Fruit fly (Drosophila melanogaster) whole organism, embryonic: ENCODE results near the gene CG11309.

ENCODE experiments used
- ATbp ChIP-seq: fragments of 200-800 bp; sonication (Bioruptor generic); optimal IDR thresholded peaks from 2 replicates; lab custom pipeline; 2017; ENCODE audit warnings: missing biosample characterization, mild to moderate bottlenecking, missing genetic modification characterization, missing genetic modification reagents
- Atf3 ChIP-seq: fragments of 200-800 bp; sonication (Bioruptor generic); optimal IDR thresholded peaks from 3 replicates; lab custom pipeline; 2016; ENCODE audit warnings: missing biosample characterization, missing genetic modification characterization
- Awh ChIP-seq: fragments of 200-800 bp; sonication (Bioruptor generic); IDR thresholded peaks from 2 replicates; pipeline ENCODE4, ENCODE4 v1.3.6; 2022; ENCODE audit warnings: missing biosample characterization, missing genetic modification characterization
- CG10209 ChIP-seq: fragments of 200-800 bp; sonication (Bioruptor generic); optimal IDR thresholded peaks from 3 replicates; lab custom pipeline; 2017; ENCODE audit warnings: missing biosample characterization, mild to moderate bottlenecking, missing genetic modification characterization, missing genetic modification reagents
- CG1024 ChIP-seq: fragments of 200-800 bp; sonication (Bioruptor generic); IDR thresholded peaks from 2 replicates; pipeline ENCODE4 v1.3.6; 2022; ENCODE audit warnings: missing biosample characterization, missing genetic modification characterization
- CG10267 ChIP-seq: fragments of 200-800 bp; sonication (Bioruptor generic); optimal IDR thresholded peaks from 2 replicates; lab custom pipeline; 2018; ENCODE audit warnings: missing biosample characterization, mild to moderate bottlenecking, missing genetic modification characterization, moderate library complexity
- CG10321 ChIP-seq: fragments of 200-800 bp; sonication (Bioruptor generic); IDR thresholded peaks from 2 replicates; pipeline ENCODE4 v1.3.6; 2022; ENCODE audit warnings: missing biosample characterization, missing genetic modification characterization
- CG12659 ChIP-seq: fragments of 200-800 bp; sonication (Bioruptor generic); optimal IDR thresholded peaks from 3 replicates; lab custom pipeline; 2017; ENCODE audit warnings: mild to moderate bottlenecking, missing biosample characterization, missing genetic modification reagents, missing genetic modification characterization
- CG14050 ChIP-seq: fragments of 200-800 bp; sonication (Bioruptor generic); IDR thresholded peaks from 3 replicates; pipeline ENCODE4 v1.3.6; 2022; ENCODE audit warnings: missing biosample characterization, missing genetic modification characterization
- CG15696 ChIP-seq: fragments of 200-800 bp; sonication (Bioruptor generic); optimal IDR thresholded peaks from 2 replicates; lab custom pipeline; 2019; ENCODE audit warnings: missing biosample characterization, mild to moderate bottlenecking, missing genetic modification characterization, moderate library complexity
- CG1603 ChIP-seq: fragments of 200-800 bp; sonication (Bioruptor generic); optimal IDR thresholded peaks from 2 replicates; lab custom pipeline; 2019; ENCODE audit warnings: missing biosample characterization, mild to moderate bottlenecking, missing genetic modification characterization, moderate library complexity
- CG17361 ChIP-seq: fragments of 200-800 bp; sonication (Bioruptor generic); IDR thresholded peaks from 3 replicates; pipeline ENCODE4 v1.3.6; 2022; ENCODE audit warnings: missing biosample characterization, missing genetic modification characterization
- CG18476 ChIP-seq: fragments of 200-800 bp; sonication (Bioruptor generic); optimal IDR thresholded peaks from 2 replicates; lab custom pipeline; 2016; ENCODE audit warnings: missing biosample characterization, mild to moderate bottlenecking, missing genetic modification characterization
- CG33557 ChIP-seq: fragments of 200-800 bp; sonication (Bioruptor generic); optimal IDR thresholded peaks from 2 replicates; lab custom pipeline; 2019; ENCODE audit warnings: missing biosample characterization, mild to moderate bottlenecking, missing genetic modification characterization, moderate library complexity
- CG3847 ChIP-seq: fragments of 200-800 bp; sonication (Bioruptor generic); IDR thresholded peaks from 2 replicates; pipeline ENCODE4 v1.3.6; 2022; ENCODE audit warnings: missing biosample characterization, missing genetic modification characterization
- CG4730 ChIP-seq: fragments of 200-800 bp; sonication (Bioruptor generic); IDR thresholded peaks from 2 replicates; pipeline ENCODE4 v1.3.6; 2022; ENCODE audit warnings: missing biosample characterization, missing genetic modification characterization
- CG4854 ChIP-seq: fragments of 200-800 bp; sonication (Bioruptor generic); optimal IDR thresholded peaks from 2 replicates; lab custom pipeline; 2016; ENCODE audit warnings: missing biosample characterization, missing genetic modification characterization, inconsistent platforms
- CG6254 ChIP-seq: fragments of 200-800 bp; sonication (Bioruptor generic); optimal IDR thresholded peaks from 3 replicates; lab custom pipeline; 2017; ENCODE audit warnings: mild to moderate bottlenecking, missing biosample characterization, missing genetic modification reagents, missing genetic modification characterization
- CG6654 ChIP-seq: fragments of 200-800 bp; sonication (Bioruptor generic); optimal IDR thresholded peaks from 2 replicates; lab custom pipeline; 2017; ENCODE audit warnings: missing biosample characterization, mild to moderate bottlenecking, missing genetic modification characterization
- CG7556 ChIP-seq: fragments of 200-800 bp; sonication (Bioruptor generic); optimal IDR thresholded peaks from 2 replicates; lab custom pipeline; 2017; ENCODE audit warnings: missing biosample characterization, mild to moderate bottlenecking, missing genetic modification characterization
- CG7839 ChIP-seq: fragments of 200-800 bp; sonication (Bioruptor generic); optimal IDR thresholded peaks from 3 replicates; lab custom pipeline; 2018; ENCODE audit warnings: missing biosample characterization, mild to moderate bottlenecking, missing genetic modification characterization, moderate library complexity
- CG8281 ChIP-seq: fragments of 200-800 bp; sonication (Bioruptor generic); optimal IDR thresholded peaks from 2 replicates; lab custom pipeline; 2018; ENCODE audit warnings: missing biosample characterization, mild to moderate bottlenecking, missing genetic modification characterization, moderate library complexity
- CG9215 ChIP-seq: fragments of 200-800 bp; sonication (Bioruptor generic); IDR thresholded peaks from 2 replicates; pipeline ENCODE4 v1.3.6; 2022; ENCODE audit warnings: missing biosample characterization, missing genetic modification characterization
- D ChIP-seq, 2 experiments: fragments of 200-800 bp in 1 of 2; fragments of >200 bp in 1 of 2; sonication (Bioruptor generic) in 1 of 2; optimal IDR thresholded peaks; 2 replicates in 1 of 2; 3 replicates in 1 of 2; lab custom pipeline; 2017; ENCODE audit warnings: mild to moderate bottlenecking in 1 of 2, missing biosample characterization in 1 of 2, missing genetic modification characterization in 1 of 2, missing genetic modification reagents in 1 of 2
- Dll ChIP-seq: fragments of 200-800 bp; sonication (Bioruptor generic); IDR thresholded peaks from 4 replicates; pipeline ENCODE4 v1.3.6; 2022; ENCODE audit warnings: missing biosample characterization, missing genetic modification characterization; ENCODE audit not compliant: partially characterized antibody
- Fer1 ChIP-seq: fragments of 200-800 bp; sonication (Bioruptor generic); optimal IDR thresholded peaks from 2 replicates; lab custom pipeline; 2017; ENCODE audit warnings: missing biosample characterization, mild to moderate bottlenecking, missing genetic modification characterization
- Fer2 ChIP-seq: fragments of 200-800 bp; sonication (Bioruptor generic); optimal IDR thresholded peaks from 2 replicates; lab custom pipeline; 2018; ENCODE audit warnings: missing biosample characterization, mild to moderate bottlenecking, missing genetic modification characterization, moderate library complexity
- Hmr ChIP-seq: fragments of 200-800 bp; sonication (Bioruptor generic); optimal IDR thresholded peaks from 3 replicates; lab custom pipeline; 2017; ENCODE audit warnings: mild to moderate bottlenecking, missing biosample characterization, missing genetic modification reagents, missing genetic modification characterization
- Hr78 ChIP-seq, 2 experiments: fragments of 200-800 bp in 1 of 2; fragments of >200 bp in 1 of 2; sonication (Bioruptor generic) in 1 of 2; optimal IDR thresholded peaks; 2 replicates each; lab custom pipeline; 2017 to 2019; ENCODE audit warnings: missing biosample characterization in 2 of 2, missing genetic modification characterization in 2 of 2, mild to moderate bottlenecking in 1 of 2, moderate library complexity in 1 of 2
- Mad ChIP-seq: fragments of 200-800 bp; sonication (Bioruptor generic); optimal IDR thresholded peaks from 2 replicates; lab custom pipeline; 2016; ENCODE audit warnings: missing biosample characterization, missing genetic modification characterization
- Mes4 ChIP-seq: fragments of 200-800 bp; sonication (Bioruptor generic); optimal IDR thresholded peaks from 2 replicates; lab custom pipeline; 2016; ENCODE audit warnings: missing biosample characterization, missing genetic modification characterization
- NFAT ChIP-seq: fragments of 200-800 bp; sonication (Bioruptor generic); IDR thresholded peaks from 2 replicates; pipeline ENCODE4 v1.3.6; 2022; ENCODE audit warnings: missing biosample characterization, missing genetic modification characterization
- NK7.1 ChIP-seq: fragments of 200-800 bp; sonication (Bioruptor generic); optimal IDR thresholded peaks from 3 replicates; lab custom pipeline; 2016; ENCODE audit warnings: missing biosample characterization, missing genetic modification characterization
- Vsx1 ChIP-seq: fragments of 200-800 bp; sonication (Bioruptor generic); optimal IDR thresholded peaks from 2 replicates; lab custom pipeline; 2017; ENCODE audit warnings: missing biosample characterization, mild to moderate bottlenecking, missing genetic modification characterization, missing genetic modification reagents
- chif ChIP-seq, 2 experiments: fragments of 200-800 bp; sonication (Bioruptor generic); optimal IDR thresholded peaks; 3 replicates each; lab custom pipeline; 2016; ENCODE audit warnings: missing biosample characterization in 2 of 2, missing genetic modification characterization in 2 of 2
- dm ChIP-seq: fragments of 200-800 bp; sonication (Bioruptor generic); optimal IDR thresholded peaks from 3 replicates; lab custom pipeline; 2016; ENCODE audit warnings: missing biosample characterization, missing genetic modification characterization
- jumu ChIP-seq: fragments of 200-800 bp; sonication (Bioruptor generic); optimal IDR thresholded peaks from 3 replicates; lab custom pipeline; 2016; ENCODE audit warnings: missing biosample characterization, missing genetic modification characterization
- klu ChIP-seq: fragments of 200-800 bp; sonication (Bioruptor generic); IDR thresholded peaks from 2 replicates; pipeline ENCODE4 v1.3.6; 2022; ENCODE audit warnings: missing biosample characterization, missing genetic modification characterization
- nau ChIP-seq: fragments of 200-800 bp; sonication (Bioruptor generic); optimal IDR thresholded peaks from 3 replicates; lab custom pipeline; 2017; ENCODE audit warnings: missing biosample characterization, mild to moderate bottlenecking, missing genetic modification characterization, missing genetic modification reagents
- nerfin-1 ChIP-seq: fragments of 200-800 bp; sonication (Bioruptor generic); optimal IDR thresholded peaks from 3 replicates; lab custom pipeline; 2019; ENCODE audit warnings: missing biosample characterization, mild to moderate bottlenecking, missing genetic modification characterization, moderate library complexity
- pan ChIP-seq, 4 experiments: fragments of >200 bp in 3 of 4; fragments of 200-800 bp in 1 of 4; sonication (Bioruptor generic) in 1 of 4; optimal IDR thresholded peaks in 3 of 4; IDR thresholded peaks in 1 of 4; 2 replicates each; pipeline versions ENCODE4 v1.3.6 to Lab custom; 2017 to 2022; ENCODE audit warnings: missing biosample characterization in 2 of 4, missing genetic modification characterization in 2 of 4, mixed read lengths in 1 of 4
- prd ChIP-seq, 3 experiments: fragments of >200 bp in 2 of 3; fragments of 200-800 bp in 1 of 3; sonication (Bioruptor generic) in 1 of 3; optimal IDR thresholded peaks in 2 of 3; IDR thresholded peaks in 1 of 3; 2 replicates in 2 of 3; 3 replicates in 1 of 3; pipeline versions ENCODE4 v1.3.6 to Lab custom; 2017 to 2022; ENCODE audit warnings: missing biosample characterization in 1 of 3, missing genetic modification characterization in 1 of 3
- sim ChIP-seq: fragments of 200-800 bp; sonication (Bioruptor generic); IDR thresholded peaks from 2 replicates; pipeline ENCODE4 v1.3.6; 2022; ENCODE audit warnings: missing biosample characterization, missing genetic modification characterization
- unpg ChIP-seq: fragments of 200-800 bp; sonication (Bioruptor generic); optimal IDR thresholded peaks from 3 replicates; lab custom pipeline; 2018; ENCODE audit warnings: missing biosample characterization, mild to moderate bottlenecking, missing genetic modification characterization, moderate library complexity
- wek ChIP-seq: fragments of 200-800 bp; sonication (Bioruptor generic); optimal IDR thresholded peaks from 3 replicates; lab custom pipeline; 2018; ENCODE audit warnings: missing biosample characterization, mild to moderate bottlenecking, missing genetic modification characterization, moderate library complexity
- zen2 ChIP-seq: fragments of 200-800 bp; sonication (Bioruptor generic); IDR thresholded peaks from 3 replicates; pipeline ENCODE4 v1.3.6; 2022; ENCODE audit warnings: missing biosample characterization, missing genetic modification characterization; ENCODE audit not compliant: partially characterized antibody
- zf30C ChIP-seq: fragments of 200-800 bp; sonication (Bioruptor generic); optimal IDR thresholded peaks from 3 replicates; lab custom pipeline; 2018; ENCODE audit warnings: missing biosample characterization, mild to moderate bottlenecking, missing genetic modification characterization

CG11309 gene

dm6 chr3L:21321807-21322503, 17.5 kb upstream of the CG11309 start (continued):
- TF ChIP-seq CG3847 (GFP tag; lab: Robert Waterston, UW): peak; percentile 36; the same call in 1 of the 2 replicates
- peak; percentile 28 for TF ChIP-seq CG12659 (GFP tag; lab: Kevin White, UChicago)
- TF ChIP-seq klu (GFP tag; lab: Robert Waterston, UW): no peak
- no peak for TF ChIP-seq CG33557 (GFP tag; lab: Kevin White, UChicago)
- no peak for TF ChIP-seq CG4730 (GFP tag; lab: Robert Waterston, UW)
- no peak for TF ChIP-seq zf30C (GFP tag; lab: Kevin White, UChicago)
- no peak for TF ChIP-seq pan (optimal IDR thresholded peaks at IDR 0.05; lab: Kevin White, UChicago)
- no peak for TF ChIP-seq pan (GFP tag; optimal IDR thresholded peaks at IDR 0.05 in 1 of 2, IDR thresholded peaks at IDR 0.05 in 1 of 2)
- TF ChIP-seq CG1024 (GFP tag; lab: Robert Waterston, UW): no peak
- TF ChIP-seq Fer2 (tag; lab: Kevin White, UChicago): no peak
- no peak for TF ChIP-seq nau
- TF ChIP-seq wek (GFP tag; lab: Kevin White, UChicago): no peak
- TF ChIP-seq Awh: no peak
- peak; percentile 26 for TF ChIP-seq CG10267
- TF ChIP-seq CG15696 (tag; lab: Kevin White, UChicago): no peak
- no peak for TF ChIP-seq CG10321 (GFP tag; lab: Robert Waterston, UW)
- no peak for TF ChIP-seq Vsx1 (GFP tag; lab: Kevin White, UChicago)
- no peak for TF ChIP-seq NK7.1
- TF ChIP-seq D (optimal IDR thresholded peaks at IDR 0.05; lab: Kevin White, UChicago): no peak
- no peak for TF ChIP-seq D (GFP tag; optimal IDR thresholded peaks at IDR 0.05; lab: Kevin White, UChicago)
- TF ChIP-seq CG1603 (tag; lab: Kevin White, UChicago): no peak
- TF ChIP-seq CG6654 (GFP tag; lab: Kevin White, UChicago): no peak
- no peak for TF ChIP-seq CG9215 (GFP tag; lab: Robert Waterston, UW)
- no peak for TF ChIP-seq CG14050 (GFP tag; lab: Robert Waterston, UW)
- TF ChIP-seq ATbp: no peak
- no peak for TF ChIP-seq prd (optimal IDR thresholded peaks at IDR 0.05; lab: Kevin White, UChicago)
- TF ChIP-seq prd (GFP tag; IDR thresholded peaks at IDR 0.05; lab: Robert Waterston, UW): no peak
- TF ChIP-seq dm (GFP tag; lab: Kevin White, UChicago): no peak
- no peak for TF ChIP-seq CG18476 (GFP tag; lab: Kevin White, UChicago)
- TF ChIP-seq CG4854: no peak
- peak; percentile 49 for TF ChIP-seq CG7839
- no peak for TF ChIP-seq jumu (GFP tag; lab: Kevin White, UChicago)
- peak; percentile 73 for TF ChIP-seq CG7556
- no peak for TF ChIP-seq NFAT (GFP tag; lab: Robert Waterston, UW)
- peak; percentile 29 for TF ChIP-seq CG10209 (GFP tag; lab: Kevin White, UChicago)
- no peak for TF ChIP-seq Dll (GFP tag; lab: Robert Waterston, UW)
- TF ChIP-seq Hmr (GFP tag; lab: Kevin White, UChicago): peak; percentile 79
- TF ChIP-seq CG8281 (tag; lab: Kevin White, UChicago): no peak
- TF ChIP-seq Mad (GFP tag; lab: Kevin White, UChicago): no peak
- no peak for TF ChIP-seq zen2 (GFP tag; lab: Robert Waterston, UW)
- no peak for TF ChIP-seq unpg (GFP tag; lab: Kevin White, UChicago)
- TF ChIP-seq CG6254 (GFP tag; lab: Kevin White, UChicago): no peak
- TF ChIP-seq Atf3 (GFP tag; lab: Kevin White, UChicago): no peak
- TF ChIP-seq nerfin-1 (tag; lab: Kevin White, UChicago): no peak
- no peak for TF ChIP-seq Hr78 (GFP tag; optimal IDR thresholded peaks at IDR 0.05; lab: Kevin White, UChicago)
- TF ChIP-seq sim: no peak
- TF ChIP-seq chif (GFP tag; optimal IDR thresholded peaks at IDR 0.05; lab: Kevin White, UChicago): no peak
- TF ChIP-seq Fer1 (GFP tag; lab: Kevin White, UChicago): peak; percentile 78
- TF ChIP-seq Mes4 (GFP tag; lab: Kevin White, UChicago): no peak
- TF ChIP-seq CG17361 (GFP tag; lab: Robert Waterston, UW): no peak
